Worm (Caenorhabditis elegans): Measurements from ENCODE around the gene F56D6.20.

Gene F56D6.20

ce11 chrIV:3874417-3874816, 38.3 kb upstream of the F56D6.20 start (continued):
- TF ChIP-seq daf-16 (GFP tag; optimal IDR thresholded peaks at IDR 0.05): no peak
- peak; percentile 1 for TF ChIP-seq daf-16 (tag; optimal IDR thresholded peaks at IDR 0.05)
- TF ChIP-seq ceh-62 (tag; optimal IDR thresholded peaks at IDR 0.05): no peak
- no peak for TF ChIP-seq pha-4 (GFP tag; IDR thresholded peaks at IDR 0.05)
- TF ChIP-seq pha-4 (tag; optimal IDR thresholded peaks at IDR 0.05): peak; percentile 7
- TF ChIP-seq nhr-11 (tag; optimal IDR thresholded peaks at IDR 0.05): peak; percentile 14
- peak; percentile 34 for TF ChIP-seq dpl-1 (GFP tag; optimal IDR thresholded peaks at IDR 0.05)

ce11 chrIV:3875260-3875659, 37.4 kb upstream of the F56D6.20 start:
- TF ChIP-seq dmd-6 (GFP tag; IDR thresholded peaks at IDR 0.05) (peak; percentile 73), lsy-2 (tag; optimal IDR thresholded peaks at IDR 0.05) (no peak), sdz-12 (GFP tag; optimal IDR thresholded peaks at IDR 0.05) (no peak), hlh-30 (tag; optimal IDR thresholded peaks at IDR 0.05; ENCODE audit: insufficient read depth) (peak; percentile 73), mep-1 (tag; optimal IDR thresholded peaks at IDR 0.05) (peak; percentile 68), dmd-8 (GFP tag; IDR thresholded peaks at IDR 0.05) (no peak), lim-7 (GFP tag; IDR thresholded peaks at IDR 0.05) (no peak), mdl-1 (tag; optimal IDR thresholded peaks at IDR 0.05) (peak in 1 of 2 experiments; percentile 44), dmd-9 (GFP tag; IDR thresholded peaks at IDR 0.05) (no peak), zip-2 (tag; optimal IDR thresholded peaks at IDR 0.05) (no peak), unc-130 (GFP tag; optimal IDR thresholded peaks at IDR 0.05) (no peak), ama-1 (optimal IDR thresholded peaks at IDR 0.05) (no peak), gei-8 (GFP tag; optimal IDR thresholded peaks at IDR 0.05) (no peak), pha-4 (GFP tag; IDR thresholded peaks at IDR 0.05) (no peak), pha-4 (tag; optimal IDR thresholded peaks at IDR 0.05) (peak; percentile 38), unc-39 (tag; optimal IDR thresholded peaks at IDR 0.05) (no peak), ceh-62 (tag; optimal IDR thresholded peaks at IDR 0.05) (no peak), mes-2 (tag; optimal IDR thresholded peaks at IDR 0.05; ENCODE audit: poor library complexity, severe bottlenecking) (peak; percentile 57), spr-1 (tag; optimal IDR thresholded peaks at IDR 0.05) (no peak), nhr-102 (tag; optimal IDR thresholded peaks at IDR 0.05) (no peak), pqm-1 (tag; optimal IDR thresholded peaks at IDR 0.05) (peak; percentile 24), nhr-48 (tag; optimal IDR thresholded peaks at IDR 0.05) (peak; percentile 22), ctbp-1 (GFP tag; IDR thresholded peaks at IDR 0.05) (no peak), php-3 (GFP tag; IDR thresholded peaks at IDR 0.05) (peak; percentile 70), hlh-11 (tag; optimal IDR thresholded peaks at IDR 0.05) (peak; percentile 73), mxl-2 (GFP tag; conservative IDR thresholded peaks at IDR 0.05) (no peak), fos-1 (tag; optimal IDR thresholded peaks at IDR 0.05) (no peak), hif-1 (tag; optimal IDR thresholded peaks at IDR 0.05) (peak in 1 of 2 experiments; percentile 41), hmg-1.1 (GFP tag; IDR thresholded peaks at IDR 0.05) (no peak), D1046.2 (GFP tag; IDR thresholded peaks at IDR 0.05) (no peak), zag-1 (tag; optimal IDR thresholded peaks at IDR 0.05) (no peak), set-16 (GFP tag; IDR thresholded peaks at IDR 0.05) (peak; percentile 57), nhr-41 (GFP tag; IDR thresholded peaks at IDR 0.05) (no peak), ceh-32 (tag; optimal IDR thresholded peaks at IDR 0.05; ENCODE audit: poor library complexity) (no peak), attf-4 (tag; optimal IDR thresholded peaks at IDR 0.05) (no peak), R02D3.7 (tag; optimal IDR thresholded peaks at IDR 0.05) (no peak), lin-13 (GFP tag; optimal IDR thresholded peaks at IDR 0.05) (peak; percentile 42), nhr-6 (tag; optimal IDR thresholded peaks at IDR 0.05) (peak; percentile 86), dve-1 (tag; optimal IDR thresholded peaks at IDR 0.05; ENCODE audit: insufficient read depth) (peak; percentile 70), aly-2 (tag; optimal IDR thresholded peaks at IDR 0.05) (no peak), arid-1 (GFP tag; conservative IDR thresholded peaks at IDR 0.05) (no peak), ceh-20 (GFP tag; IDR thresholded peaks at IDR 0.05) (0 out of 2 replicates have a peak, but pooled peaks have one; percentile 45), nhr-28 (tag; optimal IDR thresholded peaks at IDR 0.05) (peak; percentile 7), snpc-4 (tag; optimal IDR thresholded peaks at IDR 0.05) (no peak), daf-16 (GFP tag; optimal IDR thresholded peaks at IDR 0.05) (peak in 1 of 2 experiments; percentile 7), daf-16 (tag; optimal IDR thresholded peaks at IDR 0.05) (peak; percentile 78), snpc-1.2 (GFP tag; IDR thresholded peaks at IDR 0.05) (no peak), F37D6.2 (tag; optimal IDR thresholded peaks at IDR 0.05) (no peak)
